Fruit fly (Drosophila melanogaster): ENCODE data around the gene Ref1.

The Ref1 gene

DNA sequence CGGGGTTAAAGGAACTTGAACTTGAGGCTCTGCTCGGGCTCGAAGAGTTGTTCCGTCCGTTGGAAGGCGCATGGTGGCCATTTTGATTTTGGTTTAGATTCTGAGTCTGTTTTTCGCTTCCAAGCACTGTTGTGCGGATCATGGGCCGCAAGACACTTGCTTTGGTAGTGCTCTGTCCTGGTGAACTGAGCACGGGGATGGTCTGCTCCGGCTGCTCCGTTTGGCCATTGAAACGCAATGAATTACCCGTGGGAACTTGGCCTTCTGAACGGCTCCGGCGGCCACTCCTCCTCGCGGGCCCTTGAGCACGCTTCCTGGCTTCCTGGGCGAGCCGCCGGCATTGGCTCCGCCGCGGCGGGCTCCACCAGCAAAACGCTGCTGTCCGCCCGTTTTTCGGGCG, 469 bp downstream of the Ref1 start:
- no peak for TF ChIP-seq Gsc (GFP tag; IDR thresholded peaks at IDR 0.05)
- no peak for TF ChIP-seq CG17385 (GFP tag; optimal IDR thresholded peaks at IDR 0.05)
- TF ChIP-seq E2f1 (GFP tag; IDR thresholded peaks at IDR 0.05): no peak
- no peak for TF ChIP-seq CG9437 (GFP tag; optimal IDR thresholded peaks at IDR 0.05)
- TF ChIP-seq h (optimal IDR thresholded peaks at IDR 0.05): peak; percentile 26
- TF ChIP-seq rib (GFP tag; IDR thresholded peaks at IDR 0.05): 0 out of 2 replicates have a peak, but pooled peaks have one; percentile 56
- peak; percentile 20; the same call in 1 of the 2 replicates for TF ChIP-seq inv (GFP tag; IDR thresholded peaks at IDR 0.05; ENCODE audit: partially characterized antibody)
- no peak for TF ChIP-seq oc (tag; optimal IDR thresholded peaks at IDR 0.05)
- TF ChIP-seq btn (GFP tag; optimal IDR thresholded peaks at IDR 0.05): no peak
- no peak for TF ChIP-seq CG12769 (tag; optimal IDR thresholded peaks at IDR 0.05)
- TF ChIP-seq gce (GFP tag; IDR thresholded peaks at IDR 0.05): no peak
- TF ChIP-seq ssp (GFP tag; IDR thresholded peaks at IDR 0.05): no peak
- TF ChIP-seq Sry-δ (GFP tag; optimal IDR thresholded peaks at IDR 0.05): no peak
- no peak for TF ChIP-seq CG11723 (GFP tag; optimal IDR thresholded peaks at IDR 0.05)
- TF ChIP-seq Med (GFP tag): peak; percentile 60
- TF ChIP-seq CG32772 (GFP tag; IDR thresholded peaks at IDR 0.05): 0 out of 2 replicates have a peak, but pooled peaks have one; percentile 25
- 0 out of 2 replicates have a peak, but pooled peaks have one; percentile 34 for TF ChIP-seq tna (GFP tag; IDR thresholded peaks at IDR 0.05; ENCODE audit: partially characterized antibody)
- peak; percentile 81 for TF ChIP-seq Ets65A (GFP tag)

dm6 chr3R:7076293-7076981, 3.8 kb downstream of the Ref1 start:
- TF ChIP-seq Pdp1 (GFP tag; optimal IDR thresholded peaks at IDR 0.05) (no peak), Gug (GFP tag; IDR thresholded peaks at IDR 0.05) (no peak), sug (tag; optimal IDR thresholded peaks at IDR 0.05) (no peak), lola (GFP tag; optimal IDR thresholded peaks at IDR 0.05) (no peak), Dll (GFP tag; IDR thresholded peaks at IDR 0.05; ENCODE audit: partially characterized antibody) (no peak), PHDP (tag; optimal IDR thresholded peaks at IDR 0.05) (peak; percentile 21), CG10321 (GFP tag; IDR thresholded peaks at IDR 0.05) (no peak), zen (tag; optimal IDR thresholded peaks at IDR 0.05) (no peak), insv (GFP tag; optimal IDR thresholded peaks at IDR 0.05) (no peak), CG4360 (GFP tag; IDR thresholded peaks at IDR 0.05) (0 out of 2 replicates have a peak, but pooled peaks have one; percentile 14), slbo (GFP tag; IDR thresholded peaks at IDR 0.05) (no peak), gem (tag; optimal IDR thresholded peaks at IDR 0.05) (peak; percentile 23), CG15696 (tag; optimal IDR thresholded peaks at IDR 0.05) (no peak), CG32767 (GFP tag; IDR thresholded peaks at IDR 0.05) (no peak), CG17361 (GFP tag; IDR thresholded peaks at IDR 0.05) (no peak), vvl (GFP tag; IDR thresholded peaks at IDR 0.05) (no peak), tx (GFP tag; optimal IDR thresholded peaks at IDR 0.05) (no peak), Bgb (GFP tag; IDR thresholded peaks at IDR 0.05; ENCODE audit: partially characterized antibody) (no peak), CG1602 (GFP tag; optimal IDR thresholded peaks at IDR 0.05) (no peak), Med (GFP tag) (peak; percentile 80), corto (GFP tag; optimal IDR thresholded peaks at IDR 0.05) (no peak), exex (tag; optimal IDR thresholded peaks at IDR 0.05) (no peak), Drgx (GFP tag; IDR thresholded peaks at IDR 0.05) (no peak), lbe (GFP tag; optimal IDR thresholded peaks at IDR 0.05) (no peak), Lim3 (GFP tag; IDR thresholded peaks at IDR 0.05) (no peak), CG42726 (GFP tag; IDR thresholded peaks at IDR 0.05; ENCODE audit: partially characterized antibody) (no peak), Hr78 (GFP tag; optimal IDR thresholded peaks at IDR 0.05) (no peak), CG1603 (tag; optimal IDR thresholded peaks at IDR 0.05) (no peak), crp (GFP tag; optimal IDR thresholded peaks at IDR 0.05) (no peak), grn (GFP tag; optimal IDR thresholded peaks at IDR 0.05) (no peak), bigmax (GFP tag; optimal IDR thresholded peaks at IDR 0.05) (no peak), HmgZ (tag; optimal IDR thresholded peaks at IDR 0.05) (no peak)

Measured in whole organism, embryonic.